Worm (Caenorhabditis elegans) whole organism, L3 larva: ENCODE data around the gene K12H4.5.

Experiments used
- ZK546.5 ChIP-seq: sonication (generic microtip); optimal IDR thresholded peaks from 2 replicates; lab custom pipeline; 2017; ENCODE audit warnings: missing biosample characterization, missing genetic modification characterization
- ceh-9 ChIP-seq: sonication (generic microtip); optimal IDR thresholded peaks from 2 replicates; lab custom pipeline; 2018; ENCODE audit warnings: missing biosample characterization, missing genetic modification characterization
- egl-27 ChIP-seq: sonication (generic microtip); optimal IDR thresholded peaks from 4 replicates; lab custom pipeline; 2017; ENCODE audit warnings: missing biosample characterization, missing genetic modification reagents, missing genetic modification characterization
- egl-5 ChIP-seq: fragments of 150-350 bp; optimal IDR thresholded peaks from 2 replicates; lab custom pipeline; 2017; ENCODE audit warnings: missing biosample characterization, missing genetic modification reagents, missing genetic modification characterization, inconsistent platforms
- fkh-2 ChIP-seq: fragments of 150-350 bp; optimal IDR thresholded peaks from 2 replicates; lab custom pipeline; 2014; ENCODE audit warnings: missing biosample characterization, missing genetic modification reagents, missing genetic modification characterization
- nhr-11 ChIP-seq: fragments of 150-350 bp; optimal IDR thresholded peaks from 2 replicates; lab custom pipeline; 2014; ENCODE audit warnings: missing biosample characterization, missing genetic modification characterization
- nhr-12 ChIP-seq: fragments of 150-350 bp; optimal IDR thresholded peaks from 2 replicates; lab custom pipeline; 2014; ENCODE audit warnings: missing biosample characterization, missing genetic modification characterization
- nhr-25 ChIP-seq: sonication (generic microtip); optimal IDR thresholded peaks from 2 replicates; lab custom pipeline; 2017; ENCODE audit warnings: missing biosample characterization, missing genetic modification characterization
- nhr-43 ChIP-seq: sonication (generic microtip); optimal IDR thresholded peaks from 2 replicates; lab custom pipeline; 2016; ENCODE audit warnings: mild to moderate bottlenecking, missing genetic modification characterization, missing compliant biosample characterization; ENCODE audit not compliant: poor library complexity, severe bottlenecking
- pqm-1 ChIP-seq: fragments of 150-350 bp; optimal IDR thresholded peaks from 2 replicates; lab custom pipeline; 2017; ENCODE audit warnings: missing biosample characterization, missing genetic modification characterization, inconsistent platforms
- snpc-4 ChIP-seq: fragments of 150-350 bp; optimal IDR thresholded peaks from 2 replicates; lab custom pipeline; 2014; ENCODE audit warnings: missing biosample characterization, missing genetic modification characterization
- ztf-11 ChIP-seq: fragments of 150-350 bp; optimal IDR thresholded peaks from 2 replicates; lab custom pipeline; 2014; ENCODE audit warnings: missing biosample characterization, missing genetic modification characterization

- no peak for TF ChIP-seq ceh-9
- no peak for TF ChIP-seq snpc-4
- no peak for TF ChIP-seq nhr-12 (tag; lab: Kevin White, UChicago)
- no peak for TF ChIP-seq nhr-43 (tag; lab: Kevin White, UChicago)
- no peak for TF ChIP-seq egl-27
- TF ChIP-seq ztf-11 = no peak
- TF ChIP-seq pqm-1 (tag; lab: Kevin White, UChicago) = no peak
- no peak for TF ChIP-seq egl-5 (tag; lab: Kevin White, UChicago)
- no peak for TF ChIP-seq nhr-11 (tag; lab: Kevin White, UChicago)
- TF ChIP-seq ZK546.5 (tag; lab: Kevin White, UChicago) = no peak
- no peak for TF ChIP-seq fkh-2 (tag; lab: Kevin White, UChicago)
- no peak for TF ChIP-seq nhr-25 (tag; lab: Kevin White, UChicago)
These were observed 13.3 kb upstream of the K12H4.5 start, which contains the start of gene F44B9.9 for ce11 chrIII:8030963-8031362.
